Fruit fly (Drosophila melanogaster) whole organism, pupa: ENCODE measurements around the gene plx.

Experiments used
- CG10348 ChIP-seq: fragments of 200-800 bp; sonication (Bioruptor generic); IDR thresholded peaks from 2 replicates; pipeline ENCODE4 v1.3.6; 2022; ENCODE audit warnings: missing biosample characterization, missing genetic modification characterization
- CG12605 ChIP-seq: fragments of 200-800 bp; sonication (Bioruptor generic); IDR thresholded peaks from 2 replicates; pipeline ENCODE4 v1.3.6; 2022; ENCODE audit warnings: missing biosample characterization, missing genetic modification characterization
- CG13204 ChIP-seq: fragments of 200-800 bp; sonication (Bioruptor generic); optimal IDR thresholded peaks from 2 replicates; lab custom pipeline; 2018; ENCODE audit warnings: missing biosample characterization, mild to moderate bottlenecking, missing genetic modification characterization, moderate library complexity
- CG14655 ChIP-seq: fragments of 200-800 bp; sonication (Bioruptor generic); optimal IDR thresholded peaks from 3 replicates; lab custom pipeline; 2017; ENCODE audit warnings: mild to moderate bottlenecking, missing biosample characterization, missing genetic modification reagents, missing genetic modification characterization
- CG15710 ChIP-seq: fragments of 200-800 bp; sonication (Bioruptor generic); optimal IDR thresholded peaks from 2 replicates; lab custom pipeline; 2018; ENCODE audit warnings: missing biosample characterization, mild to moderate bottlenecking, missing genetic modification characterization, moderate library complexity
- CG17806 ChIP-seq: fragments of 200-800 bp; sonication (Bioruptor generic); optimal IDR thresholded peaks from 2 replicates; lab custom pipeline; 2018; ENCODE audit warnings: missing biosample characterization, mild to moderate bottlenecking, missing genetic modification characterization, moderate library complexity
- CG32121 ChIP-seq: fragments of 200-800 bp; sonication (Bioruptor generic); IDR thresholded peaks from 2 replicates; pipeline ENCODE4 v1.3.6; 2022; ENCODE audit warnings: missing biosample characterization, missing genetic modification characterization
- CG34367 ChIP-seq: fragments of 200-800 bp; sonication (Bioruptor generic); optimal IDR thresholded peaks from 2 replicates; lab custom pipeline; 2018; ENCODE audit warnings: missing biosample characterization, mild to moderate bottlenecking, missing genetic modification characterization
- CG4496 ChIP-seq: fragments of 200-800 bp; sonication (Bioruptor generic); IDR thresholded peaks from 3 replicates; pipeline ENCODE4 v1.3.6; 2022; ENCODE audit warnings: missing biosample characterization, missing genetic modification characterization
- CG8159 ChIP-seq: fragments of 200-800 bp; sonication (Bioruptor generic); optimal IDR thresholded peaks from 3 replicates; lab custom pipeline; 2018; ENCODE audit warnings: missing biosample characterization, mild to moderate bottlenecking, missing genetic modification characterization, moderate library complexity
- CG8301 ChIP-seq: fragments of 200-800 bp; sonication (Bioruptor generic); optimal IDR thresholded peaks from 2 replicates; lab custom pipeline; 2018; ENCODE audit warnings: missing biosample characterization, mild to moderate bottlenecking, missing genetic modification characterization
- CG9948 ChIP-seq: fragments of 200-800 bp; sonication (Bioruptor generic); optimal IDR thresholded peaks from 2 replicates; lab custom pipeline; 2018; ENCODE audit warnings: missing biosample characterization, mild to moderate bottlenecking, missing genetic modification characterization, moderate library complexity
- D1 ChIP-seq: fragments of 200-800 bp; sonication (Bioruptor generic); optimal IDR thresholded peaks from 2 replicates; lab custom pipeline; 2018; ENCODE audit warnings: missing biosample characterization, mild to moderate bottlenecking, missing genetic modification characterization, moderate library complexity
- EcR ChIP-seq: fragments of 200-800 bp; sonication (Bioruptor generic); optimal IDR thresholded peaks from 3 replicates; lab custom pipeline; 2019; ENCODE audit warnings: missing biosample characterization, missing genetic modification characterization, mild to moderate bottlenecking, moderate library complexity, missing genetic modification reagents
- Ets98B ChIP-seq: fragments of 200-800 bp; sonication (Bioruptor generic); IDR thresholded peaks from 2 replicates; pipeline ENCODE4 v1.3.6; 2022; ENCODE audit warnings: missing biosample characterization, missing genetic modification characterization
- Pif1A ChIP-seq: fragments of 200-800 bp; sonication (Bioruptor generic); optimal IDR thresholded peaks from 3 replicates; lab custom pipeline; 2016; ENCODE audit warnings: missing biosample characterization, missing genetic modification characterization
- Pif1B ChIP-seq: fragments of 200-800 bp; sonication (Bioruptor generic); optimal IDR thresholded peaks from 3 replicates; lab custom pipeline; 2016; ENCODE audit warnings: missing biosample characterization, missing genetic modification characterization
- Snoo ChIP-seq: fragments of 200-800 bp; sonication (Bioruptor generic); optimal IDR thresholded peaks from 3 replicates; lab custom pipeline; 2017; ENCODE audit warnings: missing biosample characterization, mild to moderate bottlenecking, missing genetic modification characterization, inconsistent platforms
- fd96Ca ChIP-seq: fragments of 200-800 bp; sonication (Bioruptor generic); IDR thresholded peaks from 3 replicates; pipeline ENCODE4 v1.3.6; 2022; ENCODE audit warnings: missing biosample characterization, missing genetic modification characterization
- gl ChIP-seq: fragments of 200-800 bp; sonication (Bioruptor generic); optimal IDR thresholded peaks from 2 replicates; lab custom pipeline; 2018; ENCODE audit warnings: missing biosample characterization, mild to moderate bottlenecking, missing genetic modification characterization
- rn ChIP-seq: fragments of 200-800 bp; sonication (Bioruptor generic); IDR thresholded peaks from 2 replicates; pipeline ENCODE4 v1.3.6; 2022; ENCODE audit warnings: missing biosample characterization, missing genetic modification characterization

plx gene

DNA sequence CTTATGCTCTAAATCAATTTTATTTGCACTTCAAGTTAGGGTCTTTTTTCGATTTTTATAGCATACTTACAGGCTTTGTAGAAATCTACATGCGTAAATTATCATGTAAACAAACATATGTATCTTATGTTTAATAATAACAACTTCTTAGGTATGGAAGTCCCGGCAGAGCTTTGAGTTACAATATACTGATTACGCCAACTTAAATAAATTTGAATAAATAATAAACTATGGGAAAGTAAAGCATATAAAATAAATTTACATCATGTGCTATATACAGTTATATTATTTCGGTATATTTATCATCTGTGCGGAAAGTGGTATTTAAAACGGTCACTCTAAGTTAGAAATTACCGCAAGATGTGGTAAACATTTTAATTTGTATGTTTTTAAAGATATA is 47.5 kb downstream of the plx start, which contains the start of gene CG1239:
Gene CG1239 (plus strand): TSS at position 333 of the 400 bp plus-strand sequence.
- TF ChIP-seq EcR (GFP tag; lab: Kevin White, UChicago) = no peak
- TF ChIP-seq CG13204 (GFP tag; lab: Kevin White, UChicago) = no peak
- no peak for TF ChIP-seq Pif1B (GFP tag; lab: Kevin White, UChicago)
- no peak for TF ChIP-seq CG17806 (tag; lab: Kevin White, UChicago)
- no peak for TF ChIP-seq CG12605
- TF ChIP-seq CG14655 (GFP tag; lab: Kevin White, UChicago) = no peak
- no peak for TF ChIP-seq CG15710 (tag; lab: Kevin White, UChicago)
- no peak for TF ChIP-seq Ets98B (GFP tag; lab: Robert Waterston, UW)

dm6 chr3R:5736305-5736869 is 50.7 kb downstream of the plx start, which contains the start of the genes CG2100 and CG1236:
Gene CG2100 (minus strand): TSS chr3R:5736355.
Gene CG1236 (plus strand): TSS chr3R:5736748.
- no peak for TF ChIP-seq CG14655 (GFP tag; lab: Kevin White, UChicago)
- peak; percentile 86 for TF ChIP-seq Snoo (tag; lab: Kevin White, UChicago)
- peak; percentile 43; the same call in 1 of the 2 replicates for TF ChIP-seq rn (GFP tag; lab: Robert Waterston, UW)
- TF ChIP-seq CG15710 (tag; lab: Kevin White, UChicago) = peak; percentile 86
- no peak for TF ChIP-seq CG10348 (GFP tag; lab: Robert Waterston, UW)
- no peak for TF ChIP-seq Pif1A (GFP tag; lab: Kevin White, UChicago)
- TF ChIP-seq CG13204 (GFP tag; lab: Kevin White, UChicago) = no peak
- TF ChIP-seq CG17806 (tag; lab: Kevin White, UChicago) = peak; percentile 78
- no peak for TF ChIP-seq gl
- TF ChIP-seq CG32121 (GFP tag; lab: Robert Waterston, UW) = peak; percentile 70
- peak; percentile 85 for TF ChIP-seq CG9948 (tag; lab: Kevin White, UChicago)
- TF ChIP-seq fd96Ca = no peak
- peak; percentile 88 for TF ChIP-seq CG8159
- TF ChIP-seq CG34367 (tag; lab: Kevin White, UChicago) = peak; percentile 77
- peak; percentile 61 for TF ChIP-seq Ets98B (GFP tag; lab: Robert Waterston, UW)
- peak; percentile 76 for TF ChIP-seq CG8301 (tag; lab: Kevin White, UChicago)
- TF ChIP-seq Pif1B (GFP tag; lab: Kevin White, UChicago) = peak; percentile 76
- no peak for TF ChIP-seq D1 (tag; lab: Kevin White, UChicago)
- peak; percentile 7 for TF ChIP-seq EcR (GFP tag; lab: Kevin White, UChicago)
- TF ChIP-seq CG4496 (GFP tag; lab: Robert Waterston, UW) = no peak; the same call in 1 of the 3 replicates
- no peak for TF ChIP-seq CG12605

- TF ChIP-seq CG4496 (GFP tag; lab: Robert Waterston, UW) = no peak
- peak; percentile 23; the same call in 1 of the 2 replicates for TF ChIP-seq Ets98B (GFP tag; lab: Robert Waterston, UW)
- no peak for TF ChIP-seq CG8301 (tag; lab: Kevin White, UChicago)
- peak; percentile 49 for TF ChIP-seq gl
- no peak for TF ChIP-seq Pif1B (GFP tag; lab: Kevin White, UChicago)
- no peak for TF ChIP-seq CG8159
- TF ChIP-seq Pif1A (GFP tag; lab: Kevin White, UChicago) = no peak
- peak; percentile 57 for TF ChIP-seq EcR (GFP tag; lab: Kevin White, UChicago)
- TF ChIP-seq CG14655 (GFP tag; lab: Kevin White, UChicago) = no peak
- no peak for TF ChIP-seq fd96Ca
Measured at dm6 chr3R:5737263-5737662, 51.6 kb downstream of the plx start.

DNA sequence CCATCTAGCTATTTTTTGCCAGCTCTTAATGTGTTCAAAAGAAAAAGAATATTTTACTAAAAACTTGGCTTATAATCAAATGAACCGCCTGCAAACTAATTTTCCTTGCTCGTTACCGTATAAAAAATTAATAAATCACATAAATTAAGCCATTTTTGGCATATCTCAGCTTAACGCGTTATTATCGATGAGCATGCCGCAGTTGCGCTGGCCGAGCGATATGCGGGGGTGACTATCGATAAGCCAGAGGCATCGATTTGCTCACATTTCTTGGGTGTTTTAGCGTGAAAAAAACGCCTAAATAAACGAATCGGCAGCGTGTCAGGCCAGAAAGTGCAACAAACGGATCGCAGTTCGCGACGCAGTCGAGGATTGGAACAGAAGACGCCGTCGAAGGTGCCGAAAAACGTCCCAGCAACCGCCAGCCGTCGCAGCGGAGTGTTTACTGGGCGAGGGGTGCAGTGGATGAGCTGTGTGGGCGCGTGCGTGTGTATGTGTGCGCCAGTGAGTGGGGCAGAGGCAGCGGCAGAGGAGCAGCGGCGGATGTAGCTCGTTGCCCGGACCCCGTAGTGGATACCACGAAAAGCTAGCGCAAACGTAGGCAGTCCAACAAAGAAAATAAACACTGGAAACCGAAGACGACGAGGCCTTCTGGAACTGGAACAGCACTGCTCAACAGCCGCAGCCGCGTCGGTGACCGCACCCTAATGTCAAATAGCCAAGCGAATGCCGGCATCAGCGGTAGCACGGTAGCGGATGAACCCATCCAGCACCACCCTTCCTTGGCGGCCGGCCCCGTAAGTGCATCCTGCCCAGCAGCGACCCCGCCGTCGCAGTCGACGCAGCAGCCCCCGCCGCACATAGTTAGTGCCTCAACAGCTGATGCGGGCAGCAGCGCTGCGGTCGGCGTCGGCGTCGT is 56.9 kb downstream of the plx start, which contains the start of the genes Sym and Madm:
Gene Sym (minus strand): TSS at position 199 of the 919 bp plus-strand sequence.
Gene Madm (plus strand): TSS at position 233 of the 919 bp plus-strand sequence.
- TF ChIP-seq CG8159 (no peak), gl (no peak), CG9948 (tag; lab: Kevin White, UChicago) (no peak), CG14655 (GFP tag; lab: Kevin White, UChicago) (no peak), CG10348 (GFP tag; lab: Robert Waterston, UW) (no peak), Pif1A (GFP tag; lab: Kevin White, UChicago) (no peak), Pif1B (GFP tag; lab: Kevin White, UChicago) (no peak), CG15710 (tag; lab: Kevin White, UChicago) (no peak), rn (GFP tag; lab: Robert Waterston, UW) (no peak), fd96Ca (no peak), D1 (tag; lab: Kevin White, UChicago) (no peak), CG17806 (tag; lab: Kevin White, UChicago) (no peak), CG8301 (tag; lab: Kevin White, UChicago) (no peak), CG4496 (GFP tag; lab: Robert Waterston, UW) (no peak)
- TF ChIP-seq, all 21 proteins: peak for 0

- TF ChIP-seq CG9948 (tag; lab: Kevin White, UChicago) = no peak
- TF ChIP-seq Pif1A (GFP tag; lab: Kevin White, UChicago) = no peak
- TF ChIP-seq gl = no peak
- no peak for TF ChIP-seq D1 (tag; lab: Kevin White, UChicago)
- no peak for TF ChIP-seq Ets98B (GFP tag; lab: Robert Waterston, UW)
- TF ChIP-seq Pif1B (GFP tag; lab: Kevin White, UChicago) = no peak
- no peak for TF ChIP-seq rn (GFP tag; lab: Robert Waterston, UW)
Measured at dm6 chr3R:5746646-5747045, 61.0 kb downstream of the plx start.
